Worm (Caenorhabditis elegans): ENCODE results near the gene K08E5.1.

Gene K08E5.1

DNA sequence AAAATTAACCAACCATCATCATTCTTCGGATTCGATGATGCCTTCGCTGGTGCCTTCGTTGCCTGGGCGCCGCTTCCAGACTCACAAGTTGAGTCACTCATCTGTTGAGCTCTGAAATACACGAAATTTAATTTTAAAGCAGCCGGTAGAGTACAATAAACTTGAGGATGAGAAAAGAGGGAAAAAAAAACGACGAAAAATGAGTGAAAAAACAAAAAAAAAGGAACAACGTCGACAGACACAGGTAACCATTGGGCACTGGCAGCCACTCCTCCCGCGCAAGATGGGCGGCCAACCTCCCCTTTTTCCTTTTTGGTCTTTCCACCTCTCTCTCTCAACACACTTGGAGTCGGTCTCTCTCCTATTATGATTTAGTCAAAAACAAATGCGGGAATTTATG is at the start of gene K08E5.1:
TSS of gene K08E5.1 (minus strand) at position 101 of the 400 bp plus-strand sequence.
- TF ChIP-seq tlp-1 (tag; optimal IDR thresholded peaks at IDR 0.05) (no peak), xbp-1 (tag; optimal IDR thresholded peaks at IDR 0.05) (no peak), ceh-82 (tag; optimal IDR thresholded peaks at IDR 0.05) (no peak), nhr-85 (tag) (no peak), egl-13 (tag; optimal IDR thresholded peaks at IDR 0.05) (no peak), unc-62 (GFP tag; optimal IDR thresholded peaks at IDR 0.05) (no peak), F16B12.6 (tag; optimal IDR thresholded peaks at IDR 0.05) (no peak), C04F5.9 (tag; optimal IDR thresholded peaks at IDR 0.05) (no peak), lin-13 (GFP tag; optimal IDR thresholded peaks at IDR 0.05) (no peak), ceh-63 (GFP tag; optimal IDR thresholded peaks at IDR 0.05) (no peak), egl-27 (tag; optimal IDR thresholded peaks at IDR 0.05) (no peak), ztf-4 (tag; optimal IDR thresholded peaks at IDR 0.05) (no peak), hlh-4 (tag; optimal IDR thresholded peaks at IDR 0.05) (no peak)

DNA sequence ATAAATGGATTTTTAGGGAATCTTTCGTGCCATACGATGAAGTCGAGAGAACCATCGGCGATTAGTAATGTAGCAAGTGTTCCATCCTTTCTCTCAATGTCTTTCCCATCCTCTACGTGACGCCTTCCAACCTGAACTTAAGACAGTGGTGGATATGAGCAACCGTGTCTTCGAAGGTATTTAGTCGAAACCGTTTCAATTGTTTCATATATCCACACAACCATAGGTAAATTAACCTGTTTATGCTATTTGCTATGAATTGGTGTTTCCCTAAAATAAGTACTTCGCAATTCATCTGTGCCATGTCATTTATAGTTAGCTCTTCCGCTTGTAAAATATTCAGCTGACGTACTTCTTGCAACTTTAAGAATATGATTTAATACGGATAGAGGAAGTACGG is 49.3 kb upstream of the K08E5.1 start:
- TF ChIP-seq nhr-28 (tag; optimal IDR thresholded peaks at IDR 0.05) (no peak), sox-4 (tag; optimal IDR thresholded peaks at IDR 0.05) (no peak), efl-1 (optimal IDR thresholded peaks at IDR 0.05) (no peak), efl-1 (GFP tag; optimal IDR thresholded peaks at IDR 0.05 in 1 of 2) (peak in 1 of 2 experiments; percentile 64)

ce11 chrIII:10194569-10194968 is 48.0 kb upstream of the K08E5.1 start:
- TF ChIP-seq isw-1 (GFP tag; IDR thresholded peaks at IDR 0.05) (no peak), efl-1 (optimal IDR thresholded peaks at IDR 0.05) (no peak), efl-1 (GFP tag; optimal IDR thresholded peaks at IDR 0.05 in 1 of 2) (peak in 1 of 2 experiments; percentile 88)

DNA sequence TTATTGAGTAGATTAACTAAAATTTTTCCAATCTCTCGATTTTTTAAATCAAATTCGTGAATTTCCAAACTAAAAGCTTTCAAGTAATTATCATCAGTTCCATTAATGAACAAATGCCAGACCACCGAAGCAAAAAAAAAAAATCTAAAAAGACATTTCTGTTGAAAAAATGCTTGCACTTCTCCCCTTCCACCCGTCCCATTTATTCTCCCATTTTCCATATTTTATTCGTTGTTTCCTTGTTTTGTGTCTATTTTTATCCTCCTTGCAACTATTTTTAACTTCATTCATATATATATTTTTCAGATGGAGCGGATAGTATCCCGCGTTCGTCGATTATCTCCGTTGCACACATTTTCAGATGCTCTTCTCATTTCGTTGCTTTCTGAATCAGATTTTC is 42.3 kb upstream of the K08E5.1 start, which contains the start of gene epac-1:
TSS of gene epac-1 (plus strand) at position 301 of the 400 bp plus-strand sequence.
- TF ChIP-seq sup-37 (GFP tag; optimal IDR thresholded peaks at IDR 0.05) (no peak), nhr-12 (tag; optimal IDR thresholded peaks at IDR 0.05) (no peak), egl-13 (tag; optimal IDR thresholded peaks at IDR 0.05) (no peak), aly-2 (tag; optimal IDR thresholded peaks at IDR 0.05) (no peak), elt-3 (tag; optimal IDR thresholded peaks at IDR 0.05) (no peak), ceh-8 (GFP tag; optimal IDR thresholded peaks at IDR 0.05) (no peak), hlh-4 (tag; optimal IDR thresholded peaks at IDR 0.05) (no peak), egl-27 (tag; optimal IDR thresholded peaks at IDR 0.05) (no peak), nhr-84 (tag; optimal IDR thresholded peaks at IDR 0.05) (no peak), nhr-90 (tag; optimal IDR thresholded peaks at IDR 0.05; ENCODE audit: poor library complexity) (no peak), lin-35 (GFP tag; optimal IDR thresholded peaks at IDR 0.05) (no peak), nhr-85 (tag) (no peak)

DNA sequence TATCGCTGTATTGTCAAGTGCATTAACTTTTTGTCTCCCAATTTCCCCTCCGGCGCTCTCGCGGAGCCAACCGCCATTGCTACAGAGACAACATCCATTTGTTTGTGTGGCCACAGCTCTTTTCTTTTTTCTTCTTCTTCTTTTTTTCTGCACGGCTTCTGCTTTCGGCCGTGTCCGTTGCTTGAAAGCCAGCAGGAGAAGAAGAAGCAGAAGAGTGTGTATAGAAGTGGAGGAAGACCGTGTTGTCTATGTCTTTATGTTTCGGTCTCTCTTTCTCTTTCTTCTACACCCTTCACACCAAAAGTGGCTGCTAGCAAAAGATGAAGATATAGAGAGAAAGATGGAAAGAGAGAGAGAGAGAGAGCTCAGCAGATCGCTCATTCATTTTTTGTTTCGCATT is 41.2 kb upstream of the K08E5.1 start:
- no peak for TF ChIP-seq aly-2 (tag; optimal IDR thresholded peaks at IDR 0.05)
- TF ChIP-seq zag-1 (tag; optimal IDR thresholded peaks at IDR 0.05): no peak
- TF ChIP-seq mef-2 (tag; optimal IDR thresholded peaks at IDR 0.05): no peak
- TF ChIP-seq hlh-17 (GFP tag; optimal IDR thresholded peaks at IDR 0.05; ENCODE audit: borderline replicate concordance): no peak
- no peak for TF ChIP-seq lsy-2 (tag; optimal IDR thresholded peaks at IDR 0.05)
- TF ChIP-seq nhr-28 (tag; optimal IDR thresholded peaks at IDR 0.05): no peak
- no peak for TF ChIP-seq ztf-11 (tag; optimal IDR thresholded peaks at IDR 0.05)
- TF ChIP-seq nhr-84 (tag; optimal IDR thresholded peaks at IDR 0.05): no peak
- no peak for TF ChIP-seq fos-1 (tag; optimal IDR thresholded peaks at IDR 0.05)
- TF ChIP-seq unc-98 (GFP tag; IDR thresholded peaks at IDR 0.05): no peak
- no peak for TF ChIP-seq lir-3 (tag; optimal IDR thresholded peaks at IDR 0.05; ENCODE audit: poor library complexity)
- peak; percentile 10 for TF ChIP-seq F16B12.6 (tag; optimal IDR thresholded peaks at IDR 0.05)
- no peak for TF ChIP-seq egl-27 (tag; optimal IDR thresholded peaks at IDR 0.05)
- no peak for TF ChIP-seq rnt-1 (tag; optimal IDR thresholded peaks at IDR 0.05)
- TF ChIP-seq sptf-1 (tag; optimal IDR thresholded peaks at IDR 0.05): no peak
- TF ChIP-seq nhr-47 (tag; optimal IDR thresholded peaks at IDR 0.05): no peak
- TF ChIP-seq ceh-88 (GFP tag; IDR thresholded peaks at IDR 0.05): no peak
- peak in 1 of 3 experiments; percentile 39 for TF ChIP-seq ceh-82 (tag; optimal IDR thresholded peaks at IDR 0.05)
- TF ChIP-seq fkh-8 (tag; optimal IDR thresholded peaks at IDR 0.05): peak; percentile 49
- TF ChIP-seq dpl-1 (GFP tag; optimal IDR thresholded peaks at IDR 0.05): peak in 1 of 3 experiments; percentile 21
- no peak for TF ChIP-seq C16A3.4 (tag; optimal IDR thresholded peaks at IDR 0.05)
- TF ChIP-seq mep-1 (tag; optimal IDR thresholded peaks at IDR 0.05): no peak
- TF ChIP-seq efl-3 (GFP tag; optimal IDR thresholded peaks at IDR 0.05): no peak
- peak; percentile 59 for TF ChIP-seq fkh-10 (GFP tag; optimal IDR thresholded peaks at IDR 0.05)
- TF ChIP-seq unc-130 (tag; optimal IDR thresholded peaks at IDR 0.05): no peak
- TF ChIP-seq nhr-11 (tag; optimal IDR thresholded peaks at IDR 0.05): no peak

All from whole organism, L1 larva.